Worm (Caenorhabditis elegans) whole organism, midembryonic: ENCODE results near the gene C37E2.3.
A peak's percentile ranks its signal among the peaks of the same experiment; 100 is the strongest.

Experiments used
- T22C8.4 ChIP-seq: fragments of 200-800 bp; sonication (Bioruptor generic); IDR thresholded peaks from 2 replicates; pipeline ENCODE4 v1.3.6; 2022; ENCODE audit warnings: missing genetic modification characterization, missing compliant biosample characterization
- cog-1 ChIP-seq: sonication (generic microtip); optimal IDR thresholded peaks from 2 replicates; lab custom pipeline; 2016; ENCODE audit warnings: missing genetic modification characterization, missing compliant biosample characterization
- flt-1 ChIP-seq: fragments of 200-800 bp; sonication (Bioruptor generic); IDR thresholded peaks from 2 replicates; pipeline ENCODE4 v1.3.6; 2022; ENCODE audit warnings: missing genetic modification characterization, missing compliant biosample characterization
- klf-2 ChIP-seq: fragments of 200-800 bp; sonication (Bioruptor generic); conservative IDR thresholded peaks from 2 replicates; pipeline ENCODE4 v1.3.6; 2022; ENCODE audit warnings: missing genetic modification reagents, missing genetic modification characterization, missing compliant biosample characterization
- med-1 ChIP-seq: sonication (generic microtip); optimal IDR thresholded peaks from 2 replicates; lab custom pipeline; 2017; ENCODE audit warnings: missing genetic modification characterization, mild to moderate bottlenecking, missing compliant biosample characterization, antibody characterized with exemption, missing genetic modification reagents; ENCODE audit not compliant: insufficient read depth
- ref-1 ChIP-seq: fragments of 200-800 bp; sonication (Bioruptor generic); conservative IDR thresholded peaks from 2 replicates; pipeline ENCODE4 v1.3.6; 2022; ENCODE audit warnings: missing genetic modification reagents, missing genetic modification characterization, missing compliant biosample characterization
- tab-1 ChIP-seq: fragments of 200-800 bp; sonication (Bioruptor generic); IDR thresholded peaks from 2 replicates; pipeline ENCODE4 v1.3.6; 2022; ENCODE audit warnings: missing genetic modification characterization, missing compliant biosample characterization
- ztf-23 ChIP-seq: fragments of 200-800 bp; sonication (Bioruptor generic); IDR thresholded peaks from 2 replicates; pipeline ENCODE4 v1.3.6; 2022; ENCODE audit warnings: missing genetic modification reagents, missing genetic modification characterization, missing compliant biosample characterization
- ztf-29 ChIP-seq: fragments of 200-800 bp; sonication (Bioruptor generic); IDR thresholded peaks from 2 replicates; pipeline ENCODE4 v1.3.6; 2022; ENCODE audit warnings: missing genetic modification reagents, missing genetic modification characterization, missing compliant biosample characterization

C37E2.3 gene

DNA sequence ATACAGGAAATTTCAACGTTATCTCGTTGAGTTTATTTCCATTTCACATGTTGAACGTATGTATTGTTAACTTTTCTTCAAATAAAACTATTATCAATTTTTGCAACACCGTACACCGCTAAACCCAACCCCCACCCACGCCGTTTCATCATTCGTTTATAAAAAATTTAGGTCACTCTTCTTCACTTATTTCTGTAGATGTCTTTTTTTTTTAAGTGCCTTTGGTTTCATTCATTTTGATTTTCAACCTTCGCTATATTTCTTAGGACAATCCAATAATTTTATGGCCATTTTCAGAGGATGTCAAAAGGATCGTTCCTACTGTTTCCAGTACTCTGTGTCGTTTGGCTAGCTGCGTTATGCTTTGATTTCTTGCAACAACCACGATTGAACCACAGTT lies at the start of gene C37E2.3:
TSS of gene C37E2.3 (plus strand) at position 301 of the 400 bp plus-strand sequence.
- no peak for TF ChIP-seq ref-1 (GFP tag; lab: Robert Waterston, UW)
- TF ChIP-seq ztf-29, result no peak
- TF ChIP-seq tab-1 (GFP tag; lab: Robert Waterston, UW), result no peak
- no peak for TF ChIP-seq klf-2 (GFP tag; lab: Robert Waterston, UW)
- TF ChIP-seq ztf-23 (GFP tag; lab: Robert Waterston, UW), result no peak
- TF ChIP-seq med-1 (GFP tag; lab: Kevin White, UChicago), result no peak
- TF ChIP-seq T22C8.4 (GFP tag; lab: Robert Waterston, UW), result no peak
- TF ChIP-seq cog-1 (tag; lab: Kevin White, UChicago), result no peak
- no peak for TF ChIP-seq flt-1 (GFP tag; lab: Robert Waterston, UW)

DNA sequence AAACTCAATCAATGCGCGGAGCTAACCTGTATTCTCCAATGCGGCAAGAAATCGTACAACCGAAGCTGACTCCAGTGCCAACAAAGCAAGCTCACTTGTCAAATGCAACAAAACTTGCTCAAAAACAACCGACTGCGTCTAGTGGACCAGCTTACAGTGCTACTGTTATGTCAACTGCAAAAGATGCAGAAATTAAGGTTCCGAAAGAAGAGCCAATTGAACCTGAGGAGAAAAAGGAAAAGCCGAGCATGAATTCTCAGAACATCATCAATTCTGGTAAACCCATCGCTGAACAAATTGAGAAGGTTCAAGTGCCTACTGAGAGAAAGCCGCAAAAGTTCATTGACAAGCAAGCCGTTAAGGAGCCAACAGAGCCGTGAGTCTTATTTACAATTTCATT lies 48.8 kb upstream of the C37E2.3 start:
- TF ChIP-seq klf-2 (GFP tag; lab: Robert Waterston, UW) (no peak), T22C8.4 (GFP tag; lab: Robert Waterston, UW) (no peak), cog-1 (tag; lab: Kevin White, UChicago) (no peak)

DNA sequence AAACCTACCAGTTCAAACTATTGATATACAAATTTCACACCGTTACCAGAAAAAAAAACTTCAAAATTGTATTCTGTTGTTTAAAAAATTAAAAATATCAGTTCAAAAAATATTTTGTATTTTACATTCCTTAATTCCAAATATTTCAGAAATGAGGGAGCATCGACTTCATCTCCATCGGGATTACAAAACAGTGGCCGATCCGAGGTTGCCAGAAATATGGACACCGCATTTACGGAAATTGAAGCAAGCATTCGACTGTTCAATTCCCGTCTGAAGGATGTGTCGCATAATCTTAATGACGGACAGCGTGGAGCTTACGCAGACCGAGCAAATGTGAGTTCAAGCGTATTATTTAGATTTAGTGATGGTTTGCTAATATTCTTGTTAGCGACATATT lies 47.6 kb upstream of the C37E2.3 start:
- TF ChIP-seq ztf-29 (no peak), flt-1 (GFP tag; lab: Robert Waterston, UW) (no peak), ref-1 (GFP tag; lab: Robert Waterston, UW) (no peak), tab-1 (GFP tag; lab: Robert Waterston, UW) (no peak), cog-1 (tag; lab: Kevin White, UChicago) (no peak), klf-2 (GFP tag; lab: Robert Waterston, UW) (no peak), med-1 (GFP tag; lab: Kevin White, UChicago) (no peak), T22C8.4 (GFP tag; lab: Robert Waterston, UW) (no peak), ztf-23 (GFP tag; lab: Robert Waterston, UW) (no peak)

DNA sequence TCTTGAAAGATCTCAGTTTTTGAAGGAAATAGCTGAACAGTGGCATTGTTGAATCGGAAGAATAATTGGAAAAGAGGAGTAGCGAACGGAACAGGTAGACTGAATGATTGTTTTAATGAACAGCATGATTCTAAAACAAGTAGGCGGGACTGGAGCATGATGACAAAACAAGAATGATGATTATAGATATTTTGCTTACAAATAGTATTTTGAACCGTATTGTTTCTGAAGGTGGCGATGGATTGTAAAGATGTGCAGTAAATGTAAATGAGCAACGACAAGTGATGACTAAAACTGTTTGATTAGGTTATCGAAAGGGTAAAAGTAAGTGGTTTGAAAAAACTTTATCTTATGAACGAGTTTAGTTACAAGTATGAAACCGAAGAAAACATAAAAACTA lies 46.0 kb upstream of the C37E2.3 start, which contains the start of gene F28H6.8:
TSS of gene F28H6.8 (minus strand) at position 101 of the 400 bp plus-strand sequence.
- no peak for TF ChIP-seq ztf-23 (GFP tag; lab: Robert Waterston, UW)
- TF ChIP-seq med-1 (GFP tag; lab: Kevin White, UChicago), result no peak
- no peak for TF ChIP-seq T22C8.4 (GFP tag; lab: Robert Waterston, UW)
- no peak for TF ChIP-seq tab-1 (GFP tag; lab: Robert Waterston, UW)
- no peak for TF ChIP-seq klf-2 (GFP tag; lab: Robert Waterston, UW)
- TF ChIP-seq ref-1 (GFP tag; lab: Robert Waterston, UW), result no peak
- no peak for TF ChIP-seq ztf-29
- no peak for TF ChIP-seq cog-1 (tag; lab: Kevin White, UChicago)
- no peak for TF ChIP-seq flt-1 (GFP tag; lab: Robert Waterston, UW)

DNA sequence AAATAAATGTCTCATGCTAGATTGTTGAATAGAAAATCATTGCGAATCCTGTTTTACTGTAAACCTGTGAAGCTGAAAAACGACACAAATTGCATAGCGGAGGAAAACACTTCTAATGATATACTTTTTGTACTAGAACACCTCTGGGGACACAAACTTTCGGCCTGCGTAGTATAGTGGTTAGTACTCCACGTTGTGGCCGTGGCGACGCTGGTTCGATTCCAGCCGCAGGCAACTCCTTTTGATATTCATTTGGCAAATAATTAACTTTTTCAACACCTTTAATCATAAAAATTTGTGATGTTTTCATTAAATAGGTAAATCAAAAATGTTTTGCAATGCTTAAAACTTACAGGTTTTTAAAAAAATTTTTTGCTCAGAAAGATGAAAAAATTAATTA lies 45.4 kb upstream of the C37E2.3 start:
- TF ChIP-seq med-1 (GFP tag; lab: Kevin White, UChicago), result no peak
- TF ChIP-seq ref-1 (GFP tag; lab: Robert Waterston, UW), result 0 out of 2 replicates have a peak, but pooled peaks have one; percentile 21
- no peak for TF ChIP-seq cog-1 (tag; lab: Kevin White, UChicago)
- peak; percentile 69 for TF ChIP-seq flt-1 (GFP tag; lab: Robert Waterston, UW)
- TF ChIP-seq klf-2 (GFP tag; lab: Robert Waterston, UW), result no peak
- TF ChIP-seq ztf-23 (GFP tag; lab: Robert Waterston, UW), result no peak
- 0 out of 2 replicates have a peak, but pooled peaks have one; percentile 28 for TF ChIP-seq T22C8.4 (GFP tag; lab: Robert Waterston, UW)
- TF ChIP-seq tab-1 (GFP tag; lab: Robert Waterston, UW), result no peak
- TF ChIP-seq ztf-29, result no peak

DNA sequence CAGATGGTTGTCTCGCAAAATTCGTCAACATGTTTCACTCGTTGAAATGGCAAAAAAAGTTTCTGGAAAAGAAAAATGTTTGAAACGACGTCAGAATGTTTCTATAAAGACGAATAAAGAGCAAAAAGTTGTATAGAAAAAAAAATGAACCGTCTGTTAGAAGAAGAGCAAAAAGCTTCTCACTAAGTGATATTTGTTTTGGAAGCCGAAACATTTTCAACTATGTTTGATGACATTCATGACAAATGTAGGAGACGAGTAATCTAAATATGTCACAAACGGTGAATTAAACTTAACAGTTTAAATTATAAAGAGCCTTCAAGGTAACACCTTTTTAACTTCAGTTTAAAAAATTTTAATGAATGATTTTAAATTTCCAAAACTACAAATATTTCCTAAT lies 40.2 kb upstream of the C37E2.3 start, which contains the start of gene nkat-1:
TSS of gene nkat-1 (minus strand) at position 101 of the 400 bp plus-strand sequence.
- no peak for TF ChIP-seq ztf-23 (GFP tag; lab: Robert Waterston, UW)
- no peak for TF ChIP-seq T22C8.4 (GFP tag; lab: Robert Waterston, UW)
- no peak for TF ChIP-seq tab-1 (GFP tag; lab: Robert Waterston, UW)
- no peak for TF ChIP-seq ztf-29
- no peak for TF ChIP-seq med-1 (GFP tag; lab: Kevin White, UChicago)
- no peak for TF ChIP-seq cog-1 (tag; lab: Kevin White, UChicago)
- no peak for TF ChIP-seq flt-1 (GFP tag; lab: Robert Waterston, UW)
- no peak for TF ChIP-seq ref-1 (GFP tag; lab: Robert Waterston, UW)
- no peak for TF ChIP-seq klf-2 (GFP tag; lab: Robert Waterston, UW)

DNA sequence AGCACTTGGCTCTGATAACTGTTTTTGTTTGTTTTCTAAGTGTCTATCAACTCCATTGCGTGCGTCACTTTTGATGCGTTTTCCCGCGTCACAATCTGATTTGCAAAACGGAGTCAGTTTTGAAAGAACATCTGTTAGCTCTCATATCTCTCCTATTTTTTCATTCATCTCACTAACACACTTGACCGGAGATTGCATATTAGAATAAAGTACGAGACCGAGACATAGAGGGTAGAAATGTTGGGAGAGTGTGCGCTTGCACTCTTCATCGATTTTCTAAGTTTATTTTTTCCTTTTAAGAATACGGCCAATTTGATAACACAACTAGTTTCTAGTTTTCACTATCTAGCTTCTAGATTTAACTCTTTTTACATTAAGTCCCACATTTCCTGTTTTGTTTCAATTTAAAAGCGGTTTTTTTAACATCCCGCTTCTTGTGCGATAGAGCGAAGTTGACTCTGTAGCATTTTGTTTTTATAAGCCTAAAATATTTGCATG lies 38.9 kb upstream of the C37E2.3 start:
- TF ChIP-seq ref-1 (GFP tag; lab: Robert Waterston, UW), result no peak
- no peak for TF ChIP-seq cog-1 (tag; lab: Kevin White, UChicago)
- TF ChIP-seq med-1 (GFP tag; lab: Kevin White, UChicago), result no peak
- TF ChIP-seq tab-1 (GFP tag; lab: Robert Waterston, UW), result no peak
- TF ChIP-seq klf-2 (GFP tag; lab: Robert Waterston, UW), result no peak
- TF ChIP-seq ztf-29, result no peak
- TF ChIP-seq T22C8.4 (GFP tag; lab: Robert Waterston, UW), result no peak
- TF ChIP-seq ztf-23 (GFP tag; lab: Robert Waterston, UW), result no peak
- TF ChIP-seq flt-1 (GFP tag; lab: Robert Waterston, UW), result no peak

DNA sequence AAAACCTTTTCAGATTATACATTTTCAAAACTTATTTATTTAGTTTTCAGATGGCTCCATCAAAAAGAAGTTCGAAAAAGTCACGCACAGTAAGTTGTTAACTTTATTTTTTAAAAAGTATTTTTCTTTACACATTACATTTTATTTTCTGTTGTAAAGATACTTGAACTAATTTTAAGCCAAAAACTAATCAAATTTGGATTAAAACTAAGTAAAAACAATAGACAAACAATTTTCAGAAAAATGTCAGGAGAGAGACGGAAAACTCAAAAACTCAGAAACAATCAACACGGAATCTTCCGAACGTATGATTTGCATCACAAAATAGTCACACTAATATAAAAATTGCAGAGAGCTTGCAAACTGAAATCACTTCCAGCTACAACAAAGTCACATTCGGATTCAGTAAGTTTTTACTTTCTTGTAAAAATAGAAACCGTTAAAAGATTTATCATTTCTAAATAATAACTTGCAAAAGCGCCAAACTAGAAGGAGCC lies 38.3 kb upstream of the C37E2.3 start, which contains the start of gene ceh-89:
TSS of gene ceh-89 (plus strand) at position 51 of the 497 bp plus-strand sequence.
- no peak for TF ChIP-seq med-1 (GFP tag; lab: Kevin White, UChicago)
- no peak for TF ChIP-seq tab-1 (GFP tag; lab: Robert Waterston, UW)
- TF ChIP-seq ref-1 (GFP tag; lab: Robert Waterston, UW), result no peak
- no peak for TF ChIP-seq klf-2 (GFP tag; lab: Robert Waterston, UW)
- no peak for TF ChIP-seq ztf-29
- TF ChIP-seq flt-1 (GFP tag; lab: Robert Waterston, UW), result no peak
- TF ChIP-seq T22C8.4 (GFP tag; lab: Robert Waterston, UW), result no peak
- no peak for TF ChIP-seq cog-1 (tag; lab: Kevin White, UChicago)

DNA sequence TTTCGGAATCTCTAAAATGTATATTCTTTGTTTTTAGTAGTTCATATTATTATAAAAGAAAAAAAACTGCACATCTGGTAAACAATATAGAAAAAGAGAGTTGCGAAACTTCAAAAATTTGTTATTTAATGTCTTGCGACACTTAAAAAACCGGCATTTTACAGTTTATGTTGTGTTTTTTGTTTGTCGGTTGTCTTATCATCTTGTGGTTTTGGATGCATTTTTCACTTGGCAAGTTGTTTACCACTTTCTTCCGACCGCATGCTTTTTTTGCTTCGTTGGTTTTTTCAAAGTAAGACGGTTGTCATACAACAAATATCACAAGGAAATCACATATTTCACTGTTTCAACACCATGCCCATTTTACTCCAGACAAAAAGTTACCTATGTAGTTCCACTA lies 34.6 kb upstream of the C37E2.3 start:
- TF ChIP-seq ztf-29, result no peak
- no peak for TF ChIP-seq med-1 (GFP tag; lab: Kevin White, UChicago)
- no peak for TF ChIP-seq T22C8.4 (GFP tag; lab: Robert Waterston, UW)
- no peak for TF ChIP-seq cog-1 (tag; lab: Kevin White, UChicago)
- TF ChIP-seq flt-1 (GFP tag; lab: Robert Waterston, UW), result no peak
- TF ChIP-seq tab-1 (GFP tag; lab: Robert Waterston, UW), result no peak
- no peak for TF ChIP-seq klf-2 (GFP tag; lab: Robert Waterston, UW)
- no peak for TF ChIP-seq ztf-23 (GFP tag; lab: Robert Waterston, UW)
- TF ChIP-seq ref-1 (GFP tag; lab: Robert Waterston, UW), result no peak
